Worm (Caenorhabditis elegans) whole organism, mixed stage, embryonic: Measurements from ENCODE around the gene sluh-7.

Source experiments
- ces-1 ChIP-seq: fragments of 150-350 bp; optimal IDR thresholded peaks from 2 replicates; lab custom pipeline; 2014; ENCODE audit warnings: missing biosample characterization, missing genetic modification reagents, missing genetic modification characterization
- elt-1 ChIP-seq: sonication (generic microtip); optimal IDR thresholded peaks from 2 replicates; lab custom pipeline; 2017; ENCODE audit warnings: missing genetic modification characterization, mild to moderate bottlenecking, missing compliant biosample characterization, antibody characterized with exemption, moderate library complexity, borderline replicate concordance; ENCODE audit not compliant: insufficient read depth
- zip-8 ChIP-seq: fragments of 150-350 bp; optimal IDR thresholded peaks from 2 replicates; lab custom pipeline; 2014; ENCODE audit warnings: missing biosample characterization, missing genetic modification characterization

- TF ChIP-seq zip-8 (no peak), ces-1 (GFP tag; lab: Kevin White, UChicago) (peak; percentile 89), elt-1 (tag; lab: Kevin White, UChicago) (no peak)
Measured at ce11 chrV:10361830-10362397, 6.3 kb upstream of the sluh-7 start, which contains the start of gene cash-1.
